Worm (Caenorhabditis elegans) whole organism, L3 larva: ENCODE measurements around the gene D2045.9.
A peak's percentile ranks its signal among the peaks of the same experiment; 100 is the strongest.

ENCODE experiments used
- fkh-2 ChIP-seq: fragments of 150-350 bp; optimal IDR thresholded peaks from 2 replicates; lab custom pipeline; 2014; ENCODE audit warnings: missing biosample characterization, missing genetic modification reagents, missing genetic modification characterization
- nfya-1 ChIP-seq: sonication (generic microtip); optimal IDR thresholded peaks from 2 replicates; lab custom pipeline; 2017; ENCODE audit warnings: missing genetic modification characterization, mild to moderate bottlenecking, missing compliant biosample characterization, antibody characterized with exemption, moderate library complexity; ENCODE audit not compliant: insufficient read depth
- nhr-11 ChIP-seq: fragments of 150-350 bp; optimal IDR thresholded peaks from 2 replicates; lab custom pipeline; 2014; ENCODE audit warnings: missing biosample characterization, missing genetic modification characterization
- sea-2 ChIP-seq: fragments of 150-350 bp; sonication (generic microtip); optimal IDR thresholded peaks from 4 replicates; lab custom pipeline; 2014; ENCODE audit warnings: missing biosample characterization, missing genetic modification reagents, missing genetic modification characterization

- no peak for TF ChIP-seq sea-2 (GFP tag; lab: Kevin White, UChicago)
- peak; percentile 32 for TF ChIP-seq nfya-1 (tag; lab: Kevin White, UChicago)
- no peak for TF ChIP-seq nhr-11 (tag; lab: Kevin White, UChicago)
- TF ChIP-seq fkh-2 (tag; lab: Kevin White, UChicago): no peak
Observed at ce11 chrIII:10463653-10464052, 11.4 kb upstream of the D2045.9 start.
